Fruit fly (Drosophila melanogaster) whole organism, embryonic: ENCODE measurements around the gene CG13248.

Experiments
- Antp ChIP-seq: fragments of 200-800 bp; sonication (Bioruptor generic); optimal IDR thresholded peaks from 3 replicates; lab custom pipeline; 2016; ENCODE audit warnings: missing biosample characterization, missing genetic modification characterization
- CG11560 ChIP-seq: fragments of 200-800 bp; sonication (Bioruptor generic); IDR thresholded peaks from 3 replicates; pipeline ENCODE4 v1.3.6; 2022; ENCODE audit warnings: missing biosample characterization, missing genetic modification characterization
- CG13287 ChIP-seq: fragments of 200-800 bp; sonication (Bioruptor generic); IDR thresholded peaks from 2 replicates; pipeline ENCODE4 v1.3.6; 2022; ENCODE audit warnings: missing biosample characterization, missing genetic modification characterization; ENCODE audit not compliant: partially characterized antibody
- CG13775 ChIP-seq: fragments of 200-800 bp; sonication (Bioruptor generic); optimal IDR thresholded peaks from 3 replicates; lab custom pipeline; 2017; ENCODE audit warnings: missing biosample characterization, mild to moderate bottlenecking, missing genetic modification characterization
- CG13894 ChIP-seq: fragments of 200-800 bp; sonication (Bioruptor generic); optimal IDR thresholded peaks from 3 replicates; lab custom pipeline; 2018; ENCODE audit warnings: missing biosample characterization, mild to moderate bottlenecking, missing genetic modification characterization, moderate library complexity
- CG14667 ChIP-seq: fragments of 200-800 bp; sonication (Bioruptor generic); IDR thresholded peaks from 2 replicates; pipeline ENCODE4 v1.3.6; 2022; ENCODE audit warnings: missing biosample characterization, missing genetic modification characterization
- CG17361 ChIP-seq: fragments of 200-800 bp; sonication (Bioruptor generic); IDR thresholded peaks from 3 replicates; pipeline ENCODE4 v1.3.6; 2022; ENCODE audit warnings: missing biosample characterization, missing genetic modification characterization
- CG2199 ChIP-seq: fragments of 200-800 bp; sonication (Bioruptor generic); IDR thresholded peaks from 3 replicates; pipeline ENCODE4 v1.3.6; 2022; ENCODE audit warnings: missing biosample characterization, missing genetic modification characterization
- CG30403 ChIP-seq: fragments of 200-800 bp; sonication (Bioruptor generic); optimal IDR thresholded peaks from 3 replicates; lab custom pipeline; 2016; ENCODE audit warnings: missing biosample characterization, missing genetic modification characterization
- CG4282 ChIP-seq: fragments of 200-800 bp; sonication (Bioruptor generic); optimal IDR thresholded peaks from 2 replicates; lab custom pipeline; 2016; ENCODE audit warnings: missing biosample characterization, missing genetic modification characterization
- CG6272 ChIP-seq: fragments of 200-800 bp; sonication (Bioruptor generic); IDR thresholded peaks from 2 replicates; pipeline ENCODE4 v1.3.6; 2022; ENCODE audit warnings: missing biosample characterization, missing genetic modification characterization
- CG6813 ChIP-seq: fragments of 200-800 bp; sonication (Bioruptor generic); optimal IDR thresholded peaks from 2 replicates; lab custom pipeline; 2017; ENCODE audit warnings: missing biosample characterization, missing genetic modification characterization, mild to moderate bottlenecking, moderate library complexity, missing genetic modification reagents
- CG8290 ChIP-seq, 3 experiments: fragments of 200-800 bp; sonication (Bioruptor generic); optimal IDR thresholded peaks; 2 replicates each; lab custom pipeline; 2016 to 2019; ENCODE audit warnings: missing biosample characterization in 3 of 3, missing genetic modification characterization in 3 of 3, mild to moderate bottlenecking in 2 of 3, moderate library complexity in 1 of 3
- Chrac-16 ChIP-seq: fragments of 200-800 bp; sonication (Bioruptor generic); optimal IDR thresholded peaks from 3 replicates; lab custom pipeline; 2016; ENCODE audit warnings: missing biosample characterization, missing genetic modification characterization
- D ChIP-seq, 2 experiments: fragments of 200-800 bp in 1 of 2; fragments of >200 bp in 1 of 2; sonication (Bioruptor generic) in 1 of 2; optimal IDR thresholded peaks; 2 replicates in 1 of 2; 3 replicates in 1 of 2; lab custom pipeline; 2017; ENCODE audit warnings: mild to moderate bottlenecking in 1 of 2, missing biosample characterization in 1 of 2, missing genetic modification characterization in 1 of 2, missing genetic modification reagents in 1 of 2
- Drgx ChIP-seq: fragments of 200-800 bp; sonication (Bioruptor generic); IDR thresholded peaks from 2 replicates; pipeline ENCODE4 v1.3.6; 2022; ENCODE audit warnings: missing biosample characterization, missing genetic modification characterization
- NC2β ChIP-seq: fragments of 200-800 bp; sonication (Bioruptor generic); optimal IDR thresholded peaks from 2 replicates; lab custom pipeline; 2016; ENCODE audit warnings: missing biosample characterization, missing genetic modification characterization
- Sin3A ChIP-seq: fragments of >200 bp; optimal IDR thresholded peaks from 2 replicates; lab custom pipeline; 2018
- Six4 ChIP-seq: fragments of 200-800 bp; sonication (Bioruptor generic); optimal IDR thresholded peaks from 2 replicates; lab custom pipeline; 2016; ENCODE audit warnings: missing biosample characterization, missing genetic modification characterization
- TFAM ChIP-seq: fragments of 200-800 bp; sonication (Bioruptor generic); optimal IDR thresholded peaks from 2 replicates; lab custom pipeline; 2017; ENCODE audit warnings: missing biosample characterization, missing genetic modification characterization, inconsistent platforms
- abd-A ChIP-seq: fragments of 200-800 bp; sonication (Bioruptor generic); optimal IDR thresholded peaks from 3 replicates; lab custom pipeline; 2019; ENCODE audit warnings: missing biosample characterization, mild to moderate bottlenecking, missing genetic modification characterization, moderate library complexity
- ap ChIP-seq: fragments of 200-800 bp; sonication (Bioruptor generic); IDR thresholded peaks from 2 replicates; pipeline ENCODE4 v1.3.6; 2022; ENCODE audit warnings: missing biosample characterization, missing genetic modification characterization
- bab2 ChIP-seq: fragments of 200-800 bp; sonication (Bioruptor generic); optimal IDR thresholded peaks from 2 replicates; lab custom pipeline; 2016; ENCODE audit warnings: missing biosample characterization, missing genetic modification characterization
- cg ChIP-seq: fragments of 200-800 bp; sonication (Bioruptor generic); optimal IDR thresholded peaks from 3 replicates; lab custom pipeline; 2019; ENCODE audit warnings: missing biosample characterization, mild to moderate bottlenecking, missing genetic modification characterization, moderate library complexity
- chinmo ChIP-seq: fragments of 200-800 bp; sonication (Bioruptor generic); IDR thresholded peaks from 4 replicates; pipeline ENCODE4 v1.3.6; 2022; ENCODE audit warnings: missing biosample characterization, missing genetic modification characterization; ENCODE audit not compliant: partially characterized antibody
- croc ChIP-seq: fragments of 200-800 bp; sonication (Bioruptor generic); conservative IDR thresholded peaks from 3 replicates; pipeline ENCODE4 v1.3.6; 2022; ENCODE audit warnings: missing biosample characterization, missing genetic modification characterization
- dysf ChIP-seq: fragments of 200-800 bp; sonication (Bioruptor generic); IDR thresholded peaks from 3 replicates; pipeline ENCODE4 v1.3.6; 2022; ENCODE audit warnings: missing biosample characterization, missing genetic modification characterization
- eve ChIP-seq, 2 experiments: fragments of >200 bp; optimal IDR thresholded peaks; 2 replicates each; lab custom pipeline; 2017; ENCODE audit warnings: missing biosample characterization in 2 of 2, missing genetic modification characterization in 2 of 2
- exex ChIP-seq: fragments of 200-800 bp; sonication (Bioruptor generic); optimal IDR thresholded peaks from 4 replicates; lab custom pipeline; 2018; ENCODE audit warnings: missing biosample characterization, mild to moderate bottlenecking, missing genetic modification characterization, moderate library complexity
- gcm ChIP-seq: fragments of 200-800 bp; sonication (Bioruptor generic); optimal IDR thresholded peaks from 2 replicates; lab custom pipeline; 2019; ENCODE audit warnings: missing biosample characterization, mild to moderate bottlenecking, missing genetic modification characterization, moderate library complexity
- gcm2 ChIP-seq: fragments of 200-800 bp; sonication (Bioruptor generic); optimal IDR thresholded peaks from 2 replicates; lab custom pipeline; 2016; ENCODE audit warnings: missing biosample characterization, missing genetic modification characterization
- grau ChIP-seq: fragments of 200-800 bp; optimal IDR thresholded peaks from 3 replicates; lab custom pipeline; 2019; ENCODE audit warnings: missing biosample characterization, mild to moderate bottlenecking, missing genetic modification characterization, moderate library complexity
- grn ChIP-seq: fragments of 200-800 bp; sonication (Bioruptor generic); optimal IDR thresholded peaks from 3 replicates; lab custom pipeline; 2017; ENCODE audit warnings: missing biosample characterization, missing genetic modification characterization
- hkb ChIP-seq, 2 experiments: fragments of 200-800 bp in 1 of 2; fragments of >200 bp in 1 of 2; sonication (Bioruptor generic) in 1 of 2; IDR thresholded peaks in 1 of 2; optimal IDR thresholded peaks in 1 of 2; 2 replicates each; pipeline versions ENCODE4 v1.3.6 to Lab custom; 2017 to 2022; ENCODE audit warnings: missing biosample characterization in 1 of 2, missing genetic modification characterization in 1 of 2
- insv ChIP-seq, 2 experiments: fragments of 200-800 bp; sonication (Bioruptor generic); optimal IDR thresholded peaks; 3 replicates each; lab custom pipeline; 2016 to 2018; ENCODE audit warnings: missing biosample characterization in 2 of 2, missing genetic modification characterization in 2 of 2
- nom ChIP-seq: fragments of 200-800 bp; sonication (Bioruptor generic); optimal IDR thresholded peaks from 2 replicates; lab custom pipeline; 2017; ENCODE audit warnings: missing biosample characterization, missing genetic modification characterization, mild to moderate bottlenecking, moderate library complexity, missing genetic modification reagents
- oc ChIP-seq: fragments of 200-800 bp; sonication (Bioruptor generic); optimal IDR thresholded peaks from 2 replicates; lab custom pipeline; 2018; ENCODE audit warnings: missing biosample characterization, mild to moderate bottlenecking, missing genetic modification characterization, moderate library complexity
- onecut ChIP-seq: fragments of 200-800 bp; sonication (Bioruptor generic); IDR thresholded peaks from 2 replicates; pipeline ENCODE4 v1.3.6; 2022; ENCODE audit warnings: missing biosample characterization, missing genetic modification characterization
- p53 ChIP-seq: fragments of 200-800 bp; sonication (Bioruptor generic); optimal IDR thresholded peaks from 2 replicates; lab custom pipeline; 2016; ENCODE audit warnings: missing biosample characterization, missing genetic modification characterization
- pho ChIP-seq: fragments of 200-800 bp; sonication (Bioruptor generic); optimal IDR thresholded peaks from 2 replicates; lab custom pipeline; 2016; ENCODE audit warnings: missing biosample characterization, missing genetic modification characterization
- pzg ChIP-seq: fragments of 200-800 bp; sonication (Bioruptor generic); optimal IDR thresholded peaks from 3 replicates; lab custom pipeline; 2018; ENCODE audit warnings: missing biosample characterization, mild to moderate bottlenecking, missing genetic modification characterization, moderate library complexity
- run ChIP-seq: fragments of 200-800 bp; sonication (Bioruptor generic); optimal IDR thresholded peaks from 3 replicates; lab custom pipeline; 2018; ENCODE audit warnings: missing biosample characterization, mild to moderate bottlenecking, missing genetic modification characterization
- sd ChIP-seq: fragments of 200-800 bp; sonication (Bioruptor generic); optimal IDR thresholded peaks from 3 replicates; lab custom pipeline; 2018; ENCODE audit warnings: missing biosample characterization, mild to moderate bottlenecking, missing genetic modification characterization, moderate library complexity
- slbo ChIP-seq: fragments of 200-800 bp; sonication (Bioruptor generic); IDR thresholded peaks from 2 replicates; pipeline ENCODE4 v1.3.6; 2022; ENCODE audit warnings: missing biosample characterization, missing genetic modification characterization
- sna ChIP-seq: fragments of 200-800 bp; sonication (Bioruptor generic); IDR thresholded peaks from 2 replicates; pipeline ENCODE4 v1.3.6; 2022; ENCODE audit warnings: missing biosample characterization, missing genetic modification characterization; ENCODE audit not compliant: partially characterized antibody
- tll ChIP-seq, 2 experiments: fragments of 200-800 bp in 1 of 2; fragments of >200 bp in 1 of 2; sonication (Bioruptor generic) in 1 of 2; optimal IDR thresholded peaks; 2 replicates each; lab custom pipeline; 2017 to 2019; ENCODE audit warnings: missing biosample characterization in 2 of 2, missing genetic modification characterization in 2 of 2, mild to moderate bottlenecking in 1 of 2, moderate library complexity in 1 of 2
- yki ChIP-seq: fragments of >200 bp; optimal IDR thresholded peaks from 3 replicates; lab custom pipeline; 2018
- zen2 ChIP-seq: fragments of 200-800 bp; sonication (Bioruptor generic); IDR thresholded peaks from 3 replicates; pipeline ENCODE4 v1.3.6; 2022; ENCODE audit warnings: missing biosample characterization, missing genetic modification characterization; ENCODE audit not compliant: partially characterized antibody

Gene CG13248

DNA sequence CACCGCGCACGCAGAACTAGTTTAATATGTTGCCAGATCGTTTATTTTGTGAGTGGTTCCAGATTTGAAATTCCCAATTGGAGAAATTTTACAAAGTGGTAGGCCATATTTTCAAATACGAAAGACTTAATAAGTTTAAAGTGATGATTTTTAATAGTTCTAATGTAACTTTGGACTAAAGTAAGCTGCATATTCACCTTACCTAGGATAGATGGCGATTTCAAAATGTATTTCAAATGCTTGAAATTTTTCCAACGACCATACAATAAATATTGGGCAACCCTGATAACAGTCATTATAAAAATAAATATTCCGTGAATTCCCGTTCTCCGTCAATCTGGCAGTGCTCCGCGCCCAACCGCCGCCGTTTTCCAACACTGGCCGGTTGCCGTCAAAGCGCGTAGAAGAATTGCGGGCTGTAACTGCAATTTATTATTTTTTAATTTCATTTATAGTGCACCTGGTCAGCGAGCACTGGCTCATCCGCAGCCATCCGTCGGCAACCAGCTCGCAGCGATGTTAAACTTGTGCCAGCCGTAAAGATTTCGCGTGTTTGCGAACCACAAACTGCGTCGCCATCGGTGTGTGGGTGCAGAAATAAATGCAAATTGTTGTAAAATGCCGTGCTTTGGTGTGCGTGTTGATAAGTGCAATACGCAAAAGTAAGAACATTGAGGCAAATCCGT is 34.3 kb downstream of the CG13248 start, which contains the start of the genes Ide and RhoBTB (continued):
- TF ChIP-seq D (optimal IDR thresholded peaks at IDR 0.05; lab: Kevin White, UChicago): peak; percentile 53
- TF ChIP-seq D (GFP tag; optimal IDR thresholded peaks at IDR 0.05; lab: Kevin White, UChicago): peak; percentile 50
- TF ChIP-seq nom (GFP tag; lab: Kevin White, UChicago): peak; percentile 30
- 0 out of 4 replicates have a peak, but pooled peaks have one; percentile 32 for TF ChIP-seq chinmo (GFP tag; lab: Robert Waterston, UW)
- peak; percentile 16; the same call in 1 of the 2 replicates for TF ChIP-seq CG13287 (GFP tag; lab: Robert Waterston, UW)
- peak; percentile 82 for TF ChIP-seq CG6272 (GFP tag; lab: Robert Waterston, UW)
- peak; percentile 24 for TF ChIP-seq cg (GFP tag; lab: Kevin White, UChicago)
- TF ChIP-seq ap (GFP tag; lab: Robert Waterston, UW): peak; percentile 25; the same call in 1 of the 2 replicates
- TF ChIP-seq run (tag; lab: Kevin White, UChicago): no peak
- TF ChIP-seq exex (tag; lab: Kevin White, UChicago): peak; percentile 44
- no peak for TF ChIP-seq yki (lab: Kevin White, UChicago)
- peak; percentile 48 for TF ChIP-seq croc (GFP tag; lab: Robert Waterston, UW)
- no peak for TF ChIP-seq CG13894 (tag; lab: Kevin White, UChicago)
- peak; percentile 66 for TF ChIP-seq NC2β (GFP tag; lab: Kevin White, UChicago)
- TF ChIP-seq CG4282 (GFP tag; lab: Kevin White, UChicago): no peak
- peak; percentile 68 for TF ChIP-seq p53
- peak; percentile 96 for TF ChIP-seq hkb (optimal IDR thresholded peaks at IDR 0.05; lab: Kevin White, UChicago)
- peak; percentile 40; the same call in 1 of the 2 replicates for TF ChIP-seq hkb (GFP tag; IDR thresholded peaks at IDR 0.05; lab: Robert Waterston, UW)
- peak; percentile 96 for TF ChIP-seq Sin3A (lab: Kevin White, UChicago)
- TF ChIP-seq CG13775 (GFP tag; lab: Kevin White, UChicago): peak; percentile 84
- no peak for TF ChIP-seq TFAM (GFP tag; lab: Kevin White, UChicago)
- TF ChIP-seq Drgx (GFP tag; lab: Robert Waterston, UW): peak; percentile 50; the same call in 1 of the 2 replicates
- TF ChIP-seq onecut (GFP tag; lab: Robert Waterston, UW): no peak
- TF ChIP-seq CG6813 (GFP tag; lab: Kevin White, UChicago): no peak
- TF ChIP-seq Six4 (GFP tag; lab: Kevin White, UChicago): peak; percentile 60
- peak; percentile 88 for TF ChIP-seq Chrac-16
- peak; percentile 93 for TF ChIP-seq CG30403
- no peak for TF ChIP-seq abd-A (tag; lab: Kevin White, UChicago)
- TF ChIP-seq CG14667 (GFP tag; lab: Robert Waterston, UW): peak; percentile 58
- TF ChIP-seq zen2: no peak
- TF ChIP-seq eve (GFP tag; optimal IDR thresholded peaks at IDR 0.05; lab: Kevin White, UChicago): no peak
- TF ChIP-seq gcm (GFP tag; lab: Kevin White, UChicago): no peak
- TF ChIP-seq CG8290 (GFP tag; optimal IDR thresholded peaks at IDR 0.05; lab: Kevin White, UChicago): peak; percentile 71
- TF ChIP-seq CG8290 (tag; optimal IDR thresholded peaks at IDR 0.05; lab: Kevin White, UChicago): peak in 1 of 2 experiments; percentile 15
- peak in 1 of 2 experiments; percentile 16 for TF ChIP-seq tll (GFP tag; optimal IDR thresholded peaks at IDR 0.05; lab: Kevin White, UChicago)
- TF ChIP-seq grau (tag; lab: Kevin White, UChicago): peak; percentile 85
- peak; percentile 59 for TF ChIP-seq gcm2 (GFP tag; lab: Kevin White, UChicago)
- TF ChIP-seq pzg (GFP tag; lab: Kevin White, UChicago): peak; percentile 73
- TF ChIP-seq oc (tag; lab: Kevin White, UChicago): no peak
- no peak for TF ChIP-seq grn
- TF ChIP-seq sna (GFP tag; lab: Robert Waterston, UW): no peak
- peak; percentile 76 for TF ChIP-seq CG11560 (tag; lab: Robert Waterston, UW)
- TF ChIP-seq pho: peak; percentile 92
- TF ChIP-seq CG17361: peak; percentile 92
- no peak for TF ChIP-seq CG2199
- peak; percentile 80 for TF ChIP-seq sd (tag; lab: Kevin White, UChicago)
- peak; percentile 89 for TF ChIP-seq bab2 (GFP tag; lab: Kevin White, UChicago)
- peak; percentile 87 to 98 for TF ChIP-seq insv (GFP tag; optimal IDR thresholded peaks at IDR 0.05; lab: Kevin White, UChicago)
- TF ChIP-seq dysf (GFP tag; lab: Robert Waterston, UW): peak; percentile 83
- peak; percentile 86 for TF ChIP-seq Antp
- TF ChIP-seq slbo (GFP tag; lab: Robert Waterston, UW): peak; percentile 94
